Worm (Caenorhabditis elegans) whole organism, midembryonic: Measurements from ENCODE around the gene frm-5.1.

Source experiments
- T22C8.4 ChIP-seq: fragments of 200-800 bp; sonication (Bioruptor generic); IDR thresholded peaks from 2 replicates; pipeline ENCODE4 v1.3.6; 2022; ENCODE audit warnings: missing genetic modification characterization, missing compliant biosample characterization
- flt-1 ChIP-seq: fragments of 200-800 bp; sonication (Bioruptor generic); IDR thresholded peaks from 2 replicates; pipeline ENCODE4 v1.3.6; 2022; ENCODE audit warnings: missing genetic modification characterization, missing compliant biosample characterization
- klf-2 ChIP-seq: fragments of 200-800 bp; sonication (Bioruptor generic); conservative IDR thresholded peaks from 2 replicates; pipeline ENCODE4 v1.3.6; 2022; ENCODE audit warnings: missing genetic modification reagents, missing genetic modification characterization, missing compliant biosample characterization
- med-1 ChIP-seq: sonication (generic microtip); optimal IDR thresholded peaks from 2 replicates; lab custom pipeline; 2017; ENCODE audit warnings: missing genetic modification characterization, mild to moderate bottlenecking, missing compliant biosample characterization, antibody characterized with exemption, missing genetic modification reagents; ENCODE audit not compliant: insufficient read depth
- ref-1 ChIP-seq: fragments of 200-800 bp; sonication (Bioruptor generic); conservative IDR thresholded peaks from 2 replicates; pipeline ENCODE4 v1.3.6; 2022; ENCODE audit warnings: missing genetic modification reagents, missing genetic modification characterization, missing compliant biosample characterization
- tab-1 ChIP-seq: fragments of 200-800 bp; sonication (Bioruptor generic); IDR thresholded peaks from 2 replicates; pipeline ENCODE4 v1.3.6; 2022; ENCODE audit warnings: missing genetic modification characterization, missing compliant biosample characterization
- ztf-23 ChIP-seq: fragments of 200-800 bp; sonication (Bioruptor generic); IDR thresholded peaks from 2 replicates; pipeline ENCODE4 v1.3.6; 2022; ENCODE audit warnings: missing genetic modification reagents, missing genetic modification characterization, missing compliant biosample characterization
- ztf-29 ChIP-seq: fragments of 200-800 bp; sonication (Bioruptor generic); IDR thresholded peaks from 2 replicates; pipeline ENCODE4 v1.3.6; 2022; ENCODE audit warnings: missing genetic modification reagents, missing genetic modification characterization, missing compliant biosample characterization

DNA sequence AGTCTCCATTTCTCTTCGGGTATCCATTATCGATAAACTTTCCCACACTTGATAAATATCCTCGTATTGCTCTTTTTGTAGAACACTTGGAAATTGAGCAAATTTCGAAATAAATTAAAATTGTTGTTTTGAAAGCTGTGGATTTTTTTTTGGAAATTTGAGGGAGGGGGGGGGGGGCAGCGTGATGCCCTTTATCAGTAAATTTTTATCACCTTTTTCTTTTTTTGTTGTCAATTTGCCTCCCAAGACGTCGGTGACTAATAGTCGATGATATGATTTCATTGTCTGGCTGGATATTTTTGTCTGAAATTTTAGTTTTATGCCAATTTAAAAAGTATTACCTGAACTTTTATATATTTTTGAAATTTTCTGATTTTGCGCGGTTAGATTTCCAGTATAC lies 41.3 kb upstream of the frm-5.1 start, which contains the start of gene scl-23:
- TF ChIP-seq klf-2 (GFP tag; lab: Robert Waterston, UW) (no peak), tab-1 (GFP tag; lab: Robert Waterston, UW) (no peak), ref-1 (GFP tag; lab: Robert Waterston, UW) (no peak), T22C8.4 (GFP tag; lab: Robert Waterston, UW) (no peak), ztf-29 (GFP tag; lab: Robert Waterston, UW) (no peak), flt-1 (GFP tag; lab: Robert Waterston, UW) (no peak), ztf-23 (GFP tag; lab: Robert Waterston, UW) (no peak), med-1 (GFP tag; lab: Kevin White, UChicago) (no peak)
